Fruit fly (Drosophila melanogaster): ENCODE results near the gene Vha14-2.

- TF ChIP-seq Sox14 (GFP tag; optimal IDR thresholded peaks at IDR 0.05) (no peak), Met (GFP tag; optimal IDR thresholded peaks at IDR 0.05) (no peak), CG6854 (GFP tag; optimal IDR thresholded peaks at IDR 0.05) (no peak), CG10631 (GFP tag; optimal IDR thresholded peaks at IDR 0.05) (no peak), Eip93F (GFP tag; optimal IDR thresholded peaks at IDR 0.05) (no peak), Lpt (GFP tag; optimal IDR thresholded peaks at IDR 0.05) (no peak), esn (GFP tag; optimal IDR thresholded peaks at IDR 0.05) (no peak), Gug (GFP tag; IDR thresholded peaks at IDR 0.05) (no peak), CG11294 (GFP tag; IDR thresholded peaks at IDR 0.05) (no peak), acj6 (GFP tag; optimal IDR thresholded peaks at IDR 0.05) (no peak), CG11762 (GFP tag; optimal IDR thresholded peaks at IDR 0.05; ENCODE audit: insufficient read depth) (no peak), CG8119 (GFP tag; IDR thresholded peaks at IDR 0.05) (no peak)
Observed at dm6 chr3R:6153574-6153973, 31.2 kb downstream of the Vha14-2 start.
